Fruit fly (Drosophila melanogaster) whole organism, adult: Measurements from ENCODE around the gene CG42536.

Source experiments
- CG11617 ChIP-seq: fragments of 200-800 bp; sonication (Bioruptor generic); optimal IDR thresholded peaks from 2 replicates; lab custom pipeline; 2017; ENCODE audit warnings: mild to moderate bottlenecking, missing biosample characterization, missing genetic modification reagents, missing genetic modification characterization
- CG12768 ChIP-seq: fragments of 200-800 bp; sonication (Bioruptor generic); optimal IDR thresholded peaks from 2 replicates; lab custom pipeline; 2017; ENCODE audit warnings: missing biosample characterization, missing genetic modification characterization, mild to moderate bottlenecking, moderate library complexity, missing genetic modification reagents
- CG14711 ChIP-seq: fragments of 200-800 bp; sonication (Bioruptor generic); optimal IDR thresholded peaks from 2 replicates; lab custom pipeline; 2018; ENCODE audit warnings: missing biosample characterization, mild to moderate bottlenecking, missing genetic modification characterization, moderate library complexity
- CG1620 ChIP-seq: fragments of 200-800 bp; sonication (Bioruptor generic); optimal IDR thresholded peaks from 2 replicates; lab custom pipeline; 2016; ENCODE audit warnings: missing biosample characterization, missing genetic modification characterization
- CG33017 ChIP-seq: fragments of 200-800 bp; sonication (Bioruptor generic); optimal IDR thresholded peaks from 2 replicates; lab custom pipeline; 2018; ENCODE audit warnings: missing biosample characterization, mild to moderate bottlenecking, missing genetic modification characterization, moderate library complexity
- CG5204 ChIP-seq: fragments of 200-800 bp; sonication (Bioruptor generic); optimal IDR thresholded peaks from 2 replicates; lab custom pipeline; 2016; ENCODE audit warnings: missing biosample characterization, missing genetic modification characterization
- CG7045 ChIP-seq: fragments of 200-800 bp; sonication (Bioruptor generic); optimal IDR thresholded peaks from 2 replicates; lab custom pipeline; 2017; ENCODE audit warnings: missing biosample characterization, mild to moderate bottlenecking, missing genetic modification characterization
- CG7101 ChIP-seq: fragments of 200-800 bp; sonication (Bioruptor generic); optimal IDR thresholded peaks from 2 replicates; lab custom pipeline; 2018; ENCODE audit warnings: missing biosample characterization, mild to moderate bottlenecking, missing genetic modification characterization, moderate library complexity
- Clk ChIP-seq: fragments of 200-800 bp; sonication (Bioruptor generic); optimal IDR thresholded peaks from 2 replicates; lab custom pipeline; 2017; ENCODE audit warnings: missing biosample characterization, missing genetic modification characterization
- Crg-1 ChIP-seq: fragments of 200-800 bp; sonication (Bioruptor generic); optimal IDR thresholded peaks from 2 replicates; lab custom pipeline; 2016; ENCODE audit warnings: missing biosample characterization, missing genetic modification characterization
- Hr96 ChIP-seq: fragments of 200-800 bp; sonication (Bioruptor generic); optimal IDR thresholded peaks from 2 replicates; lab custom pipeline; 2016; ENCODE audit warnings: missing biosample characterization, missing genetic modification characterization
- Mnt ChIP-seq: fragments of 200-800 bp; sonication (Bioruptor generic); optimal IDR thresholded peaks from 2 replicates; lab custom pipeline; 2016; ENCODE audit warnings: missing biosample characterization, mild to moderate bottlenecking, missing genetic modification characterization
- bab1 ChIP-seq: fragments of 200-800 bp; sonication (Bioruptor generic); optimal IDR thresholded peaks from 3 replicates; lab custom pipeline; 2019; ENCODE audit warnings: missing biosample characterization, mild to moderate bottlenecking, missing genetic modification characterization, moderate library complexity
- cic ChIP-seq: fragments of 200-800 bp; sonication (Bioruptor generic); optimal IDR thresholded peaks from 2 replicates; lab custom pipeline; 2017; ENCODE audit warnings: missing biosample characterization, mild to moderate bottlenecking, missing genetic modification characterization, moderate library complexity
- cnc ChIP-seq, 2 experiments: fragments of >200 bp; optimal IDR thresholded peaks; 2 replicates each; lab custom pipeline; 2017
- kay ChIP-seq: fragments of 200-800 bp; sonication (Bioruptor generic); peaks from one replicate; lab custom pipeline; 2016; ENCODE audit warnings: missing biosample characterization, missing genetic modification characterization, borderline replicate concordance
- ovo ChIP-seq: fragments of 200-800 bp; sonication (Bioruptor generic); optimal IDR thresholded peaks from 2 replicates; lab custom pipeline; 2016; ENCODE audit warnings: missing biosample characterization, missing genetic modification characterization
- pad ChIP-seq: fragments of 200-800 bp; sonication (Bioruptor generic); optimal IDR thresholded peaks from 3 replicates; lab custom pipeline; 2017; ENCODE audit warnings: missing biosample characterization, missing genetic modification characterization, mild to moderate bottlenecking, moderate library complexity, missing genetic modification reagents
- tj ChIP-seq: fragments of 200-800 bp; sonication (Bioruptor generic); optimal IDR thresholded peaks from 3 replicates; lab custom pipeline; 2017; ENCODE audit warnings: missing biosample characterization, mild to moderate bottlenecking, missing genetic modification characterization, moderate library complexity
- toe ChIP-seq: fragments of 200-800 bp; sonication (Bioruptor generic); optimal IDR thresholded peaks from 2 replicates; lab custom pipeline; 2016; ENCODE audit warnings: missing biosample characterization, missing genetic modification characterization

Gene CG42536

dm6 chr3L:10669592-10670400 lies 39.9 kb upstream of the CG42536 start:
- TF ChIP-seq CG7045 (GFP tag; lab: Kevin White, UChicago) = no peak
- TF ChIP-seq Clk (GFP tag; lab: Kevin White, UChicago) = no peak
- TF ChIP-seq kay (GFP tag; lab: Kevin White, UChicago) = peak; percentile 90

dm6 chr3L:10667341-10667740 lies 37.5 kb upstream of the CG42536 start:
- TF ChIP-seq tj (GFP tag; lab: Kevin White, UChicago) (peak; percentile 87), cic (GFP tag; lab: Kevin White, UChicago) (no peak)

dm6 chr3L:10666511-10667003 lies 36.7 kb upstream of the CG42536 start:
- TF ChIP-seq Crg-1 (GFP tag; lab: Kevin White, UChicago) (no peak), Clk (GFP tag; lab: Kevin White, UChicago) (no peak), Hr96 (GFP tag; lab: Kevin White, UChicago) (no peak), CG7045 (GFP tag; lab: Kevin White, UChicago) (no peak), Mnt (GFP tag; lab: Kevin White, UChicago) (no peak), toe (no peak), kay (GFP tag; lab: Kevin White, UChicago) (no peak), CG33017 (tag; lab: Kevin White, UChicago) (no peak), pad (GFP tag; lab: Kevin White, UChicago) (no peak), cnc (optimal IDR thresholded peaks at IDR 0.05; lab: Kevin White, UChicago) (no peak), ovo (GFP tag; lab: Kevin White, UChicago) (no peak)

- peak; percentile 84 for TF ChIP-seq Mnt (GFP tag; lab: Kevin White, UChicago)
- TF ChIP-seq CG11617 (GFP tag; lab: Kevin White, UChicago) = peak; percentile 99
- no peak for TF ChIP-seq CG5204 (GFP tag; lab: Kevin White, UChicago)
- peak; percentile 96 for TF ChIP-seq bab1 (GFP tag; lab: Kevin White, UChicago)
- TF ChIP-seq pad (GFP tag; lab: Kevin White, UChicago) = peak; percentile 89
- TF ChIP-seq Clk (GFP tag; lab: Kevin White, UChicago) = peak; percentile 93
- peak; percentile 85 for TF ChIP-seq kay (GFP tag; lab: Kevin White, UChicago)
- peak; percentile 88 for TF ChIP-seq Crg-1 (GFP tag; lab: Kevin White, UChicago)
- peak; percentile 98 for TF ChIP-seq CG33017 (tag; lab: Kevin White, UChicago)
- no peak for TF ChIP-seq cnc (optimal IDR thresholded peaks at IDR 0.05; lab: Kevin White, UChicago)
- peak; percentile 90 for TF ChIP-seq CG14711 (tag; lab: Kevin White, UChicago)
- TF ChIP-seq tj (GFP tag; lab: Kevin White, UChicago) = peak; percentile 91
- peak; percentile 97 for TF ChIP-seq CG7101 (tag; lab: Kevin White, UChicago)
- TF ChIP-seq CG1620 = peak; percentile 77
- TF ChIP-seq CG12768 (GFP tag; lab: Kevin White, UChicago) = peak; percentile 98
- TF ChIP-seq toe = peak; percentile 97
- peak; percentile 90 for TF ChIP-seq cic (GFP tag; lab: Kevin White, UChicago)
- TF ChIP-seq Hr96 (GFP tag; lab: Kevin White, UChicago) = peak; percentile 88
- TF ChIP-seq CG7045 (GFP tag; lab: Kevin White, UChicago) = peak; percentile 98
- TF ChIP-seq ovo (GFP tag; lab: Kevin White, UChicago) = peak; percentile 81
Observed at dm6 chr3L:10665433-10666150, 35.7 kb upstream of the CG42536 start.

dm6 chr3L:10664511-10665062 lies 34.7 kb upstream of the CG42536 start, which contains the start of gene simj:
Gene simj, plus strand, starts transcription at chr3L:10664739.
- TF ChIP-seq CG1620 (peak; percentile 39), bab1 (GFP tag; lab: Kevin White, UChicago) (peak; percentile 76), Mnt (GFP tag; lab: Kevin White, UChicago) (peak; percentile 78), CG7101 (tag; lab: Kevin White, UChicago) (peak; percentile 78), kay (GFP tag; lab: Kevin White, UChicago) (peak; percentile 67), CG12768 (GFP tag; lab: Kevin White, UChicago) (peak; percentile 72), cic (GFP tag; lab: Kevin White, UChicago) (peak; percentile 89), CG33017 (tag; lab: Kevin White, UChicago) (peak; percentile 76), cnc (optimal IDR thresholded peaks at IDR 0.05; lab: Kevin White, UChicago) (no peak), tj (GFP tag; lab: Kevin White, UChicago) (peak; percentile 51), Clk (GFP tag; lab: Kevin White, UChicago) (no peak), pad (GFP tag; lab: Kevin White, UChicago) (peak; percentile 45), CG5204 (GFP tag; lab: Kevin White, UChicago) (no peak), ovo (GFP tag; lab: Kevin White, UChicago) (peak; percentile 56), CG14711 (tag; lab: Kevin White, UChicago) (peak; percentile 39), Hr96 (GFP tag; lab: Kevin White, UChicago) (peak; percentile 54), CG11617 (GFP tag; lab: Kevin White, UChicago) (peak; percentile 59), toe (peak; percentile 6), CG7045 (GFP tag; lab: Kevin White, UChicago) (peak; percentile 28), Crg-1 (GFP tag; lab: Kevin White, UChicago) (peak; percentile 43)
